Fruit fly (Drosophila melanogaster) whole organism, adult: Measurements from ENCODE around the gene CG34453.

ENCODE experiments used
- CG11617 ChIP-seq: fragments of 200-800 bp; sonication (Bioruptor generic); optimal IDR thresholded peaks from 2 replicates; lab custom pipeline; 2017; ENCODE audit warnings: mild to moderate bottlenecking, missing biosample characterization, missing genetic modification reagents, missing genetic modification characterization
- CG12768 ChIP-seq: fragments of 200-800 bp; sonication (Bioruptor generic); optimal IDR thresholded peaks from 2 replicates; lab custom pipeline; 2017; ENCODE audit warnings: missing biosample characterization, missing genetic modification characterization, mild to moderate bottlenecking, moderate library complexity, missing genetic modification reagents
- CG14711 ChIP-seq: fragments of 200-800 bp; sonication (Bioruptor generic); optimal IDR thresholded peaks from 2 replicates; lab custom pipeline; 2018; ENCODE audit warnings: missing biosample characterization, mild to moderate bottlenecking, missing genetic modification characterization, moderate library complexity
- CG1620 ChIP-seq: fragments of 200-800 bp; sonication (Bioruptor generic); optimal IDR thresholded peaks from 2 replicates; lab custom pipeline; 2016; ENCODE audit warnings: missing biosample characterization, missing genetic modification characterization
- CG33017 ChIP-seq: fragments of 200-800 bp; sonication (Bioruptor generic); optimal IDR thresholded peaks from 2 replicates; lab custom pipeline; 2018; ENCODE audit warnings: missing biosample characterization, mild to moderate bottlenecking, missing genetic modification characterization, moderate library complexity
- CG5204 ChIP-seq: fragments of 200-800 bp; sonication (Bioruptor generic); optimal IDR thresholded peaks from 2 replicates; lab custom pipeline; 2016; ENCODE audit warnings: missing biosample characterization, missing genetic modification characterization
- CG7045 ChIP-seq: fragments of 200-800 bp; sonication (Bioruptor generic); optimal IDR thresholded peaks from 2 replicates; lab custom pipeline; 2017; ENCODE audit warnings: missing biosample characterization, mild to moderate bottlenecking, missing genetic modification characterization
- CG7101 ChIP-seq: fragments of 200-800 bp; sonication (Bioruptor generic); optimal IDR thresholded peaks from 2 replicates; lab custom pipeline; 2018; ENCODE audit warnings: missing biosample characterization, mild to moderate bottlenecking, missing genetic modification characterization, moderate library complexity
- Clk ChIP-seq: fragments of 200-800 bp; sonication (Bioruptor generic); optimal IDR thresholded peaks from 2 replicates; lab custom pipeline; 2017; ENCODE audit warnings: missing biosample characterization, missing genetic modification characterization
- Crg-1 ChIP-seq: fragments of 200-800 bp; sonication (Bioruptor generic); optimal IDR thresholded peaks from 2 replicates; lab custom pipeline; 2016; ENCODE audit warnings: missing biosample characterization, missing genetic modification characterization
- Hr96 ChIP-seq: fragments of 200-800 bp; sonication (Bioruptor generic); optimal IDR thresholded peaks from 2 replicates; lab custom pipeline; 2016; ENCODE audit warnings: missing biosample characterization, missing genetic modification characterization
- Mnt ChIP-seq: fragments of 200-800 bp; sonication (Bioruptor generic); optimal IDR thresholded peaks from 2 replicates; lab custom pipeline; 2016; ENCODE audit warnings: missing biosample characterization, mild to moderate bottlenecking, missing genetic modification characterization
- bab1 ChIP-seq: fragments of 200-800 bp; sonication (Bioruptor generic); optimal IDR thresholded peaks from 3 replicates; lab custom pipeline; 2019; ENCODE audit warnings: missing biosample characterization, mild to moderate bottlenecking, missing genetic modification characterization, moderate library complexity
- cic ChIP-seq: fragments of 200-800 bp; sonication (Bioruptor generic); optimal IDR thresholded peaks from 2 replicates; lab custom pipeline; 2017; ENCODE audit warnings: missing biosample characterization, mild to moderate bottlenecking, missing genetic modification characterization, moderate library complexity
- cnc ChIP-seq, 2 experiments: fragments of >200 bp; optimal IDR thresholded peaks; 2 replicates each; lab custom pipeline; 2017
- kay ChIP-seq: fragments of 200-800 bp; sonication (Bioruptor generic); peaks from one replicate; lab custom pipeline; 2016; ENCODE audit warnings: missing biosample characterization, missing genetic modification characterization, borderline replicate concordance
- ovo ChIP-seq: fragments of 200-800 bp; sonication (Bioruptor generic); optimal IDR thresholded peaks from 2 replicates; lab custom pipeline; 2016; ENCODE audit warnings: missing biosample characterization, missing genetic modification characterization
- pad ChIP-seq: fragments of 200-800 bp; sonication (Bioruptor generic); optimal IDR thresholded peaks from 3 replicates; lab custom pipeline; 2017; ENCODE audit warnings: missing biosample characterization, missing genetic modification characterization, mild to moderate bottlenecking, moderate library complexity, missing genetic modification reagents
- tj ChIP-seq: fragments of 200-800 bp; sonication (Bioruptor generic); optimal IDR thresholded peaks from 3 replicates; lab custom pipeline; 2017; ENCODE audit warnings: missing biosample characterization, mild to moderate bottlenecking, missing genetic modification characterization, moderate library complexity
- toe ChIP-seq: fragments of 200-800 bp; sonication (Bioruptor generic); optimal IDR thresholded peaks from 2 replicates; lab custom pipeline; 2016; ENCODE audit warnings: missing biosample characterization, missing genetic modification characterization

The CG34453 gene

dm6 chr3L:233251-233650 is at the start of gene CG34453:
Gene CG34453, minus strand, starts transcription at chr3L:233351.
- TF ChIP-seq CG12768 (GFP tag; lab: Kevin White, UChicago) (no peak), Crg-1 (GFP tag; lab: Kevin White, UChicago) (no peak), cic (no peak), Clk (GFP tag; lab: Kevin White, UChicago) (no peak), CG11617 (no peak), CG5204 (GFP tag; lab: Kevin White, UChicago) (no peak), kay (GFP tag; lab: Kevin White, UChicago) (no peak), CG7045 (GFP tag; lab: Kevin White, UChicago) (no peak)

- TF ChIP-seq CG33017 (tag; lab: Kevin White, UChicago) (no peak), pad (peak; percentile 73)
Measured at dm6 chr3L:282276-282675, 49.1 kb upstream of the CG34453 start.

dm6 chr3L:276736-277487 is 43.8 kb upstream of the CG34453 start, which contains the start of gene RhoGEF3:
Gene RhoGEF3, plus strand, starts transcription at chr3L:277437.
- no peak for TF ChIP-seq toe (GFP tag; lab: Kevin White, UChicago)
- TF ChIP-seq kay (GFP tag; lab: Kevin White, UChicago) = no peak
- TF ChIP-seq Clk (GFP tag; lab: Kevin White, UChicago) = no peak
- TF ChIP-seq Hr96 (GFP tag; lab: Kevin White, UChicago) = no peak
- TF ChIP-seq Mnt (GFP tag; lab: Kevin White, UChicago) = peak; percentile 25

- no peak for TF ChIP-seq CG14711 (tag; lab: Kevin White, UChicago)
- no peak for TF ChIP-seq CG1620
- TF ChIP-seq kay (GFP tag; lab: Kevin White, UChicago) = no peak
- TF ChIP-seq tj = no peak
- TF ChIP-seq pad = no peak
- no peak for TF ChIP-seq Clk (GFP tag; lab: Kevin White, UChicago)
- TF ChIP-seq cnc (optimal IDR thresholded peaks at IDR 0.05; lab: Kevin White, UChicago) = no peak
- TF ChIP-seq bab1 (GFP tag; lab: Kevin White, UChicago) = no peak
- TF ChIP-seq ovo (GFP tag; lab: Kevin White, UChicago) = no peak
- no peak for TF ChIP-seq CG7101 (tag; lab: Kevin White, UChicago)
- no peak for TF ChIP-seq cic
- no peak for TF ChIP-seq Mnt (GFP tag; lab: Kevin White, UChicago)
- TF ChIP-seq CG33017 (tag; lab: Kevin White, UChicago) = no peak
- no peak for TF ChIP-seq toe (GFP tag; lab: Kevin White, UChicago)
- no peak for TF ChIP-seq CG5204 (GFP tag; lab: Kevin White, UChicago)
- TF ChIP-seq Hr96 (GFP tag; lab: Kevin White, UChicago) = no peak
- no peak for TF ChIP-seq CG7045 (GFP tag; lab: Kevin White, UChicago)
Measured at dm6 chr3L:274855-275254, 41.7 kb upstream of the CG34453 start, which contains the start of gene ttm2. Gene ttm2, plus strand, starts transcription at chr3L:275155.

dm6 chr3L:273291-273690 is 40.1 kb upstream of the CG34453 start, which contains the start of gene CG32845:
Gene CG32845, minus strand, starts transcription at chr3L:273391.
- TF ChIP-seq CG7101 (tag; lab: Kevin White, UChicago) (no peak), tj (no peak), ovo (GFP tag; lab: Kevin White, UChicago) (no peak), Clk (GFP tag; lab: Kevin White, UChicago) (no peak)

- peak; percentile 13 for TF ChIP-seq bab1 (GFP tag; lab: Kevin White, UChicago)
- no peak for TF ChIP-seq CG7101 (tag; lab: Kevin White, UChicago)
- no peak for TF ChIP-seq toe (GFP tag; lab: Kevin White, UChicago)
- TF ChIP-seq kay (GFP tag; lab: Kevin White, UChicago) = no peak
Measured at dm6 chr3L:271501-272249, 38.5 kb upstream of the CG34453 start.

dm6 chr3L:270760-271500 is 37.8 kb upstream of the CG34453 start, which contains the start of gene miple2:
Gene miple2, plus strand, starts transcription at chr3L:271200.
- TF ChIP-seq ovo (GFP tag; lab: Kevin White, UChicago) = no peak
- TF ChIP-seq CG7045 (GFP tag; lab: Kevin White, UChicago) = no peak
- TF ChIP-seq CG1620 = no peak
- TF ChIP-seq CG12768 (GFP tag; lab: Kevin White, UChicago) = no peak
- TF ChIP-seq CG14711 (tag; lab: Kevin White, UChicago) = no peak
- TF ChIP-seq toe (GFP tag; lab: Kevin White, UChicago) = no peak
- no peak for TF ChIP-seq kay (GFP tag; lab: Kevin White, UChicago)
- no peak for TF ChIP-seq Hr96 (GFP tag; lab: Kevin White, UChicago)
- no peak for TF ChIP-seq CG33017 (tag; lab: Kevin White, UChicago)
- TF ChIP-seq Crg-1 (GFP tag; lab: Kevin White, UChicago) = no peak
- TF ChIP-seq cnc (optimal IDR thresholded peaks at IDR 0.05; lab: Kevin White, UChicago) = peak; percentile 50 to 70
- TF ChIP-seq CG5204 (GFP tag; lab: Kevin White, UChicago) = no peak
- no peak for TF ChIP-seq Clk (GFP tag; lab: Kevin White, UChicago)
- TF ChIP-seq pad = peak; percentile 27
- peak; percentile 14 for TF ChIP-seq CG11617
- peak; percentile 10 for TF ChIP-seq CG7101 (tag; lab: Kevin White, UChicago)
- TF ChIP-seq cic = peak; percentile 1
- TF ChIP-seq tj = peak; percentile 68
- TF ChIP-seq bab1 (GFP tag; lab: Kevin White, UChicago) = no peak
